Fruit fly (Drosophila melanogaster) whole organism, embryonic: ENCODE results near the gene CG3626.

ENCODE experiments used
- Ada2b ChIP-seq: fragments of 200-800 bp; sonication (Bioruptor generic); IDR thresholded peaks from 2 replicates; pipeline ENCODE4 v1.3.6; 2022; ENCODE audit warnings: missing biosample characterization, missing genetic modification characterization
- Bteb2 ChIP-seq: fragments of 200-800 bp; sonication (Bioruptor generic); optimal IDR thresholded peaks from 2 replicates; lab custom pipeline; 2016; ENCODE audit warnings: missing biosample characterization, missing genetic modification characterization
- CG10147 ChIP-seq: fragments of 200-800 bp; sonication (Bioruptor generic); optimal IDR thresholded peaks from 2 replicates; lab custom pipeline; 2019; ENCODE audit warnings: missing biosample characterization, mild to moderate bottlenecking, missing genetic modification characterization, moderate library complexity
- CG10979 ChIP-seq: fragments of 200-800 bp; sonication (Bioruptor generic); optimal IDR thresholded peaks from 2 replicates; lab custom pipeline; 2018; ENCODE audit warnings: missing biosample characterization, mild to moderate bottlenecking, missing genetic modification characterization, moderate library complexity
- CG13287 ChIP-seq: fragments of 200-800 bp; sonication (Bioruptor generic); IDR thresholded peaks from 2 replicates; pipeline ENCODE4 v1.3.6; 2022; ENCODE audit warnings: missing biosample characterization, missing genetic modification characterization; ENCODE audit not compliant: partially characterized antibody
- CG13296 ChIP-seq: fragments of 200-800 bp; sonication (Bioruptor generic); optimal IDR thresholded peaks from 3 replicates; lab custom pipeline; 2018; ENCODE audit warnings: missing biosample characterization, mild to moderate bottlenecking, missing genetic modification characterization
- CG13624 ChIP-seq: fragments of 200-800 bp; sonication (Bioruptor generic); optimal IDR thresholded peaks from 2 replicates; lab custom pipeline; 2016; ENCODE audit warnings: missing biosample characterization, missing genetic modification characterization
- CG15269 ChIP-seq: fragments of 200-800 bp; sonication (Bioruptor generic); optimal IDR thresholded peaks from 2 replicates; lab custom pipeline; 2018; ENCODE audit warnings: missing biosample characterization, mild to moderate bottlenecking, missing genetic modification characterization, moderate library complexity
- CG2116 ChIP-seq: fragments of 200-800 bp; sonication (Bioruptor generic); optimal IDR thresholded peaks from 3 replicates; lab custom pipeline; 2018; ENCODE audit warnings: missing biosample characterization, mild to moderate bottlenecking, missing genetic modification characterization
- CG2202 ChIP-seq: fragments of 200-800 bp; sonication (Bioruptor generic); optimal IDR thresholded peaks from 2 replicates; lab custom pipeline; 2018; ENCODE audit warnings: missing biosample characterization, mild to moderate bottlenecking, missing genetic modification characterization
- CG31224 ChIP-seq: fragments of 200-800 bp; sonication (Bioruptor generic); IDR thresholded peaks from 2 replicates; pipeline ENCODE4 v1.3.6; 2022; ENCODE audit warnings: missing biosample characterization, missing genetic modification characterization
- CG4328 ChIP-seq: fragments of 200-800 bp; sonication (Bioruptor generic); optimal IDR thresholded peaks from 3 replicates; lab custom pipeline; 2017; ENCODE audit warnings: missing biosample characterization, missing genetic modification reagents, missing genetic modification characterization
- CG6654 ChIP-seq: fragments of 200-800 bp; sonication (Bioruptor generic); optimal IDR thresholded peaks from 2 replicates; lab custom pipeline; 2017; ENCODE audit warnings: missing biosample characterization, mild to moderate bottlenecking, missing genetic modification characterization
- CG6765 ChIP-seq: fragments of 200-800 bp; sonication (Bioruptor generic); optimal IDR thresholded peaks from 3 replicates; lab custom pipeline; 2017; ENCODE audit warnings: missing biosample characterization, mild to moderate bottlenecking, missing genetic modification characterization
- CG7556 ChIP-seq: fragments of 200-800 bp; sonication (Bioruptor generic); optimal IDR thresholded peaks from 2 replicates; lab custom pipeline; 2017; ENCODE audit warnings: missing biosample characterization, mild to moderate bottlenecking, missing genetic modification characterization
- CG8359 ChIP-seq: fragments of 200-800 bp; sonication (Bioruptor generic); optimal IDR thresholded peaks from 2 replicates; lab custom pipeline; 2017; ENCODE audit warnings: missing biosample characterization, mild to moderate bottlenecking, missing genetic modification characterization, borderline replicate concordance
- CoRest ChIP-seq: fragments of 200-800 bp; sonication (Bioruptor generic); optimal IDR thresholded peaks from 3 replicates; lab custom pipeline; 2018; ENCODE audit warnings: missing biosample characterization, mild to moderate bottlenecking, missing genetic modification characterization, moderate library complexity
- CrebB ChIP-seq: fragments of 200-800 bp; sonication (Bioruptor generic); optimal IDR thresholded peaks from 3 replicates; lab custom pipeline; 2018; ENCODE audit warnings: missing biosample characterization, mild to moderate bottlenecking, missing genetic modification characterization
- Dfd ChIP-seq, 2 experiments: fragments of >200 bp; optimal IDR thresholded peaks; 2 replicates each; lab custom pipeline; 2017; ENCODE audit warnings: missing biosample characterization in 2 of 2, missing genetic modification characterization in 2 of 2
- E2f1 ChIP-seq: fragments of 200-800 bp; sonication (Bioruptor generic); IDR thresholded peaks from 2 replicates; pipeline ENCODE4 v1.3.6; 2022; ENCODE audit warnings: missing biosample characterization, missing genetic modification characterization
- Hr78 ChIP-seq, 2 experiments: fragments of 200-800 bp in 1 of 2; fragments of >200 bp in 1 of 2; sonication (Bioruptor generic) in 1 of 2; optimal IDR thresholded peaks; 2 replicates each; lab custom pipeline; 2017 to 2019; ENCODE audit warnings: missing biosample characterization in 2 of 2, missing genetic modification characterization in 2 of 2, mild to moderate bottlenecking in 1 of 2, moderate library complexity in 1 of 2
- NC2α ChIP-seq: fragments of 200-800 bp; sonication (Bioruptor generic); optimal IDR thresholded peaks from 2 replicates; lab custom pipeline; 2016; ENCODE audit warnings: missing biosample characterization, missing genetic modification characterization
- PHDP ChIP-seq: fragments of 200-800 bp; sonication (Bioruptor generic); optimal IDR thresholded peaks from 3 replicates; lab custom pipeline; 2018; ENCODE audit warnings: missing biosample characterization, mild to moderate bottlenecking, missing genetic modification characterization, moderate library complexity
- Ptx1 ChIP-seq: fragments of 200-800 bp; sonication (Bioruptor generic); IDR thresholded peaks from 2 replicates; pipeline ENCODE4 v1.3.6; 2022; ENCODE audit warnings: missing biosample characterization, missing genetic modification characterization
- Spps ChIP-seq: fragments of 200-800 bp; sonication (Bioruptor generic); optimal IDR thresholded peaks from 2 replicates; lab custom pipeline; 2018; ENCODE audit warnings: missing biosample characterization, mild to moderate bottlenecking, missing genetic modification characterization
- ab ChIP-seq: fragments of 200-800 bp; sonication (Bioruptor generic); optimal IDR thresholded peaks from 2 replicates; lab custom pipeline; 2016; ENCODE audit warnings: missing biosample characterization, missing genetic modification characterization
- ac ChIP-seq: fragments of 200-800 bp; sonication (Bioruptor generic); optimal IDR thresholded peaks from 3 replicates; lab custom pipeline; 2017; ENCODE audit warnings: missing biosample characterization, mild to moderate bottlenecking, missing genetic modification characterization
- ap ChIP-seq: fragments of 200-800 bp; sonication (Bioruptor generic); IDR thresholded peaks from 2 replicates; pipeline ENCODE4 v1.3.6; 2022; ENCODE audit warnings: missing biosample characterization, missing genetic modification characterization
- bbx ChIP-seq: fragments of 200-800 bp; sonication (Bioruptor generic); IDR thresholded peaks from 2 replicates; pipeline ENCODE4 v1.3.6; 2022; ENCODE audit warnings: missing biosample characterization, missing genetic modification characterization; ENCODE audit not compliant: partially characterized antibody
- chm ChIP-seq: fragments of 200-800 bp; sonication (Bioruptor generic); IDR thresholded peaks from 2 replicates; pipeline ENCODE4 v1.3.6; 2022; ENCODE audit warnings: missing biosample characterization, missing genetic modification characterization
- chn ChIP-seq: fragments of 200-800 bp; sonication (Bioruptor generic); optimal IDR thresholded peaks from 2 replicates; lab custom pipeline; 2016; ENCODE audit warnings: missing biosample characterization, missing genetic modification characterization
- croc ChIP-seq: fragments of 200-800 bp; sonication (Bioruptor generic); conservative IDR thresholded peaks from 3 replicates; pipeline ENCODE4 v1.3.6; 2022; ENCODE audit warnings: missing biosample characterization, missing genetic modification characterization
- cwo ChIP-seq: fragments of 200-800 bp; sonication (Bioruptor generic); optimal IDR thresholded peaks from 3 replicates; lab custom pipeline; 2017; ENCODE audit warnings: missing biosample characterization, missing genetic modification characterization, mild to moderate bottlenecking, moderate library complexity, missing genetic modification reagents
- dm ChIP-seq: fragments of 200-800 bp; sonication (Bioruptor generic); optimal IDR thresholded peaks from 3 replicates; lab custom pipeline; 2016; ENCODE audit warnings: missing biosample characterization, missing genetic modification characterization
- esg ChIP-seq: fragments of 200-800 bp; sonication (Bioruptor generic); conservative IDR thresholded peaks from 2 replicates; pipeline ENCODE4 v1.3.6; 2022; ENCODE audit warnings: missing biosample characterization, missing genetic modification characterization
- fru ChIP-seq: fragments of >200 bp; optimal IDR thresholded peaks from 2 replicates; lab custom pipeline; 2017
- gce ChIP-seq: fragments of 200-800 bp; sonication (Bioruptor generic); IDR thresholded peaks from 3 replicates; pipeline ENCODE4 v1.3.6; 2022; ENCODE audit warnings: missing biosample characterization, missing genetic modification characterization
- gfzf ChIP-seq: fragments of 200-800 bp; sonication (Bioruptor generic); optimal IDR thresholded peaks from 2 replicates; lab custom pipeline; 2016; ENCODE audit warnings: missing biosample characterization, mild to moderate bottlenecking, missing genetic modification characterization, moderate library complexity
- hth ChIP-seq: fragments of >200 bp; optimal IDR thresholded peaks from 2 replicates; lab custom pipeline; 2017; ENCODE audit warnings: inconsistent platforms
- jigr1 ChIP-seq: fragments of 200-800 bp; sonication (Bioruptor generic); IDR thresholded peaks from 3 replicates; pipeline ENCODE4 v1.3.6; 2022; ENCODE audit warnings: missing biosample characterization, missing genetic modification characterization
- nerfin-2 ChIP-seq: fragments of 200-800 bp; sonication (Bioruptor generic); IDR thresholded peaks from 2 replicates; pipeline ENCODE4 v1.3.6; 2022; ENCODE audit warnings: missing biosample characterization, missing genetic modification characterization; ENCODE audit not compliant: partially characterized antibody
- nom ChIP-seq: fragments of 200-800 bp; sonication (Bioruptor generic); optimal IDR thresholded peaks from 2 replicates; lab custom pipeline; 2017; ENCODE audit warnings: missing biosample characterization, missing genetic modification characterization, mild to moderate bottlenecking, moderate library complexity, missing genetic modification reagents
- pb ChIP-seq: fragments of 200-800 bp; sonication (Bioruptor generic); optimal IDR thresholded peaks from 3 replicates; lab custom pipeline; 2016; ENCODE audit warnings: missing biosample characterization, missing genetic modification characterization
- schlank ChIP-seq: fragments of 200-800 bp; sonication (Bioruptor generic); optimal IDR thresholded peaks from 2 replicates; lab custom pipeline; 2018; ENCODE audit warnings: missing biosample characterization, mild to moderate bottlenecking, missing genetic modification characterization
- scrt ChIP-seq: fragments of 200-800 bp; sonication (Bioruptor generic); optimal IDR thresholded peaks from 2 replicates; lab custom pipeline; 2018; ENCODE audit warnings: missing biosample characterization, mild to moderate bottlenecking, missing genetic modification characterization, moderate library complexity
- sd ChIP-seq: fragments of 200-800 bp; sonication (Bioruptor generic); optimal IDR thresholded peaks from 3 replicates; lab custom pipeline; 2018; ENCODE audit warnings: missing biosample characterization, mild to moderate bottlenecking, missing genetic modification characterization, moderate library complexity
- sima ChIP-seq: fragments of 200-800 bp; sonication (Bioruptor generic); optimal IDR thresholded peaks from 2 replicates; lab custom pipeline; 2016; ENCODE audit warnings: missing biosample characterization, missing genetic modification characterization
- slou ChIP-seq: fragments of 200-800 bp; sonication (Bioruptor generic); optimal IDR thresholded peaks from 3 replicates; lab custom pipeline; 2016; ENCODE audit warnings: missing biosample characterization, missing genetic modification characterization

The CG3626 gene

DNA sequence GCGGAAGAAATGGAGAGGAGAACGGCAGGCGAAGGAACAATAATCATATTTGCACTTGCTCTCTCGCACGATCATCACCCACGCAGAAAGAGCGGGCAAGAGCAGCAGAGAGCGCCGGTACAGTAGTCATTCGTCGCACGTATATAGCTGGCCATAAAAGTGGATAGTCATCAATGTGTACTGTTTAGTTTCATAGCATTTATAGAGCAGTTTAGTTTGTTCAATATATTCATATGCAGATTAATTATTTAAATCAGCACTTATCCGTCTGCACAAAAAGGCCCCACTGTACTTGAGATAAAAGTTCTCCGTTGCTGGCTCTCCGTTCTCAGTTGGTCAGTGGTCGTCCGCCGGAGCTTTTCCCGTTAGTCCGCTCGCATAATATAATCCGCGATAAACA, 41.4 kb upstream of the CG3626 start (continued):
- TF ChIP-seq CG7556 (peak; percentile 96), chm (GFP tag; lab: Robert Waterston, UW) (peak; percentile 98), fru (lab: Kevin White, UChicago) (no peak), CG8359 (GFP tag; lab: Kevin White, UChicago) (peak; percentile 86), Spps (peak; percentile 67), CrebB (tag; lab: Kevin White, UChicago) (peak; percentile 98), CG13296 (GFP tag; lab: Kevin White, UChicago) (peak; percentile 99), schlank (tag; lab: Kevin White, UChicago) (peak; percentile 98), cwo (GFP tag; lab: Kevin White, UChicago) (peak; percentile 97), chn (GFP tag; lab: Kevin White, UChicago) (peak; percentile 96), slou (GFP tag; lab: Kevin White, UChicago) (peak; percentile 98), CG13624 (peak; percentile 99), esg (peak; percentile 99), dm (peak; percentile 94), CoRest (tag; lab: Kevin White, UChicago) (peak; percentile 98), gce (peak; percentile 98), CG15269 (tag; lab: Kevin White, UChicago) (peak; percentile 99), scrt (peak; percentile 96), jigr1 (GFP tag; lab: Robert Waterston, UW) (peak; percentile 95), Hr78 (GFP tag; optimal IDR thresholded peaks at IDR 0.05; lab: Kevin White, UChicago) (peak in 1 of 2 experiments; percentile 69), CG10147 (GFP tag; lab: Kevin White, UChicago) (peak; percentile 98), sd (tag; lab: Kevin White, UChicago) (peak; percentile 93), pb (GFP tag; lab: Kevin White, UChicago) (peak; percentile 97), hth (lab: Kevin White, UChicago) (no peak), CG10979 (tag; lab: Kevin White, UChicago) (peak; percentile 88), ap (GFP tag; lab: Robert Waterston, UW) (peak; percentile 98)

- TF ChIP-seq nom (GFP tag; lab: Kevin White, UChicago) (peak; percentile 3), CG6654 (GFP tag; lab: Kevin White, UChicago) (peak; percentile 71), CG2116 (GFP tag; lab: Kevin White, UChicago) (no peak), sima (GFP tag; lab: Kevin White, UChicago) (no peak), cwo (GFP tag; lab: Kevin White, UChicago) (no peak), Dfd (GFP tag; optimal IDR thresholded peaks at IDR 0.05; lab: Kevin White, UChicago) (no peak)
Observed at dm6 chrX:4325346-4325745, 40.9 kb upstream of the CG3626 start.

DNA sequence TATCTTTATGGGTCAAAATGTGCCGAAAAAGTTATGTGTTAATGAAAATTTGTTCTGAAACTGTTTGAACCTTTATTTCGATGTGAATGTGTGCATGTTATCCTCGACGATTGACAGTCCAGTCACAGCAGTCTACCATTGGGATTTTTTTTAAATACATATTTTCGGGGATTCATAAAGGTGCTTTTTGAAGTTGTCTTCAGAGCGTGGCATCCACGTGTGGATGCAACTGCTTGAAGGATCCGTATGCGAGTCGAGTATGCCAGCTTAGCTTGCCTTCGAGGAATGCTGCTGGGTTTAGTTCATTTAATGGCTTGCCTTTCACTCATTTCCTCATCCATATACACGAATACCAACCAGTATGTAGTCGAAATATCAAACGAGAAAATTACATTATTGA, 36.9 kb upstream of the CG3626 start, which contains the start of gene CG12693:
TSS of gene CG12693 (minus strand) at position 101 of the 400 bp plus-strand sequence.
- TF ChIP-seq NC2α (GFP tag; lab: Kevin White, UChicago) (no peak), croc (GFP tag; lab: Robert Waterston, UW) (no peak), CG31224 (GFP tag; lab: Robert Waterston, UW) (no peak), gfzf (no peak), ap (GFP tag; lab: Robert Waterston, UW) (no peak), PHDP (tag; lab: Kevin White, UChicago) (no peak), Ptx1 (GFP tag; lab: Robert Waterston, UW) (no peak), CG13287 (GFP tag; lab: Robert Waterston, UW) (no peak), ac (GFP tag; lab: Kevin White, UChicago) (no peak), nom (GFP tag; lab: Kevin White, UChicago) (no peak), Bteb2 (GFP tag; lab: Kevin White, UChicago) (no peak), Ada2b (GFP tag; lab: Robert Waterston, UW) (no peak), ab (GFP tag; lab: Kevin White, UChicago) (no peak), CG6765 (GFP tag; lab: Kevin White, UChicago) (no peak), E2f1 (GFP tag; lab: Robert Waterston, UW) (no peak), CG2202 (tag; lab: Kevin White, UChicago) (no peak), CG4328 (GFP tag; lab: Kevin White, UChicago) (no peak), bbx (GFP tag; lab: Robert Waterston, UW) (no peak), nerfin-2 (GFP tag; lab: Robert Waterston, UW) (no peak)
- TF ChIP-seq, all 482 proteins: peak for 0
